Fruit fly (Drosophila melanogaster): ENCODE measurements around the gene CG31370.

CG31370 gene

dm6 chr3R:25265589-25266201, 36.6 kb upstream of the CG31370 start, which contains the start of the genes GlnRS and RIOK2 (continued):
- peak; percentile 91 for TF ChIP-seq CG42726 (GFP tag; IDR thresholded peaks at IDR 0.05; ENCODE audit: partially characterized antibody)
- TF ChIP-seq MBD-R2 (GFP tag; IDR thresholded peaks at IDR 0.05), result peak; percentile 98
- TF ChIP-seq CG10209 (GFP tag; optimal IDR thresholded peaks at IDR 0.05), result no peak
- TF ChIP-seq mld (GFP tag; IDR thresholded peaks at IDR 0.05; ENCODE audit: partially characterized antibody), result peak; percentile 91
- peak; percentile 88 for TF ChIP-seq Dref (GFP tag; IDR thresholded peaks at IDR 0.05)
- peak; percentile 99 for TF ChIP-seq CG13287 (GFP tag; IDR thresholded peaks at IDR 0.05; ENCODE audit: partially characterized antibody)
- TF ChIP-seq dm (GFP tag; optimal IDR thresholded peaks at IDR 0.05), result peak; percentile 99
- peak; percentile 68 for TF ChIP-seq kay (GFP tag; optimal IDR thresholded peaks at IDR 0.05)
- peak; percentile 100 for TF ChIP-seq ssp (GFP tag; IDR thresholded peaks at IDR 0.05)
- no peak for TF ChIP-seq fru (optimal IDR thresholded peaks at IDR 0.05)
- TF ChIP-seq Doc3 (GFP tag; IDR thresholded peaks at IDR 0.05; ENCODE audit: partially characterized antibody), result peak; percentile 92
- no peak for TF ChIP-seq Gsc (GFP tag; IDR thresholded peaks at IDR 0.05)
- peak; percentile 50 for TF ChIP-seq CG3995 (GFP tag; optimal IDR thresholded peaks at IDR 0.05)
- peak; percentile 85 for TF ChIP-seq CG14860 (GFP tag; IDR thresholded peaks at IDR 0.05; ENCODE audit: partially characterized antibody)
- no peak for TF ChIP-seq CG7928 (GFP tag; optimal IDR thresholded peaks at IDR 0.05)
- peak; percentile 67 for TF ChIP-seq Sry-β (GFP tag; optimal IDR thresholded peaks at IDR 0.05)
- peak in 1 of 3 experiments; percentile 100 for TF ChIP-seq lola (GFP tag; optimal IDR thresholded peaks at IDR 0.05)
- peak in 1 of 2 experiments; percentile 41 for TF ChIP-seq Hr78 (GFP tag; optimal IDR thresholded peaks at IDR 0.05)
- TF ChIP-seq Sin3A (optimal IDR thresholded peaks at IDR 0.05), result peak; percentile 78
- no peak for TF ChIP-seq sc (optimal IDR thresholded peaks at IDR 0.05)
- TF ChIP-seq sc (GFP tag; optimal IDR thresholded peaks at IDR 0.05), result no peak
- TF ChIP-seq CG10979 (tag; optimal IDR thresholded peaks at IDR 0.05), result peak; percentile 1
- peak; percentile 41 for TF ChIP-seq zen (tag; optimal IDR thresholded peaks at IDR 0.05)
- no peak for TF ChIP-seq CG1233 (GFP tag; optimal IDR thresholded peaks at IDR 0.05)
- no peak for TF ChIP-seq pb (GFP tag; optimal IDR thresholded peaks at IDR 0.05)
- TF ChIP-seq HLH4C (GFP tag; IDR thresholded peaks at IDR 0.05; ENCODE audit: partially characterized antibody), result peak; percentile 92
- TF ChIP-seq HmgD (GFP tag; optimal IDR thresholded peaks at IDR 0.05), result peak; percentile 50
- peak; percentile 45; the same call in 1 of the 2 replicates for TF ChIP-seq CG3847 (GFP tag; IDR thresholded peaks at IDR 0.05)
- TF ChIP-seq CHES-1-like (GFP tag; optimal IDR thresholded peaks at IDR 0.05), result peak; percentile 64
- peak; percentile 62 for TF ChIP-seq CG10267 (tag; optimal IDR thresholded peaks at IDR 0.05)
- peak; percentile 10 for TF ChIP-seq CG7786 (GFP tag; optimal IDR thresholded peaks at IDR 0.05)
- peak; percentile 96 for TF ChIP-seq bbx (GFP tag; IDR thresholded peaks at IDR 0.05; ENCODE audit: partially characterized antibody)
- peak; percentile 11 for TF ChIP-seq CrebB (tag; optimal IDR thresholded peaks at IDR 0.05)
- no peak for TF ChIP-seq tgo (GFP tag; IDR thresholded peaks at IDR 0.05)
- peak; percentile 93 for TF ChIP-seq sna (GFP tag; IDR thresholded peaks at IDR 0.05; ENCODE audit: partially characterized antibody)
- peak; percentile 2 for TF ChIP-seq CG2120 (GFP tag; optimal IDR thresholded peaks at IDR 0.05)
- peak; percentile 5 for TF ChIP-seq pho (GFP tag; optimal IDR thresholded peaks at IDR 0.05)
- no peak for TF ChIP-seq Camta (GFP tag; optimal IDR thresholded peaks at IDR 0.05)
- TF ChIP-seq CG12659 (GFP tag; optimal IDR thresholded peaks at IDR 0.05), result peak; percentile 64
- peak; percentile 98 for TF ChIP-seq Bgb (GFP tag; IDR thresholded peaks at IDR 0.05; ENCODE audit: partially characterized antibody)
- TF ChIP-seq CG12071 (GFP tag; optimal IDR thresholded peaks at IDR 0.05), result no peak
- no peak for TF ChIP-seq bab2 (GFP tag; optimal IDR thresholded peaks at IDR 0.05)
- peak; percentile 95 for TF ChIP-seq knrl (GFP tag; IDR thresholded peaks at IDR 0.05; ENCODE audit: partially characterized antibody)
- no peak for TF ChIP-seq da (GFP tag; optimal IDR thresholded peaks at IDR 0.05)
- peak; percentile 90 for TF ChIP-seq ato (GFP tag; IDR thresholded peaks at IDR 0.05; ENCODE audit: partially characterized antibody)
- TF ChIP-seq bigmax (GFP tag; optimal IDR thresholded peaks at IDR 0.05), result peak; percentile 55
- TF ChIP-seq prd (optimal IDR thresholded peaks at IDR 0.05), result no peak
- no peak for TF ChIP-seq prd (GFP tag; IDR thresholded peaks at IDR 0.05)
- no peak for TF ChIP-seq corto (GFP tag; optimal IDR thresholded peaks at IDR 0.05)

Data from whole organism, embryonic.